Worm (Caenorhabditis elegans): ENCODE measurements around the gene cwf-19L2.

Gene cwf-19L2

DNA sequence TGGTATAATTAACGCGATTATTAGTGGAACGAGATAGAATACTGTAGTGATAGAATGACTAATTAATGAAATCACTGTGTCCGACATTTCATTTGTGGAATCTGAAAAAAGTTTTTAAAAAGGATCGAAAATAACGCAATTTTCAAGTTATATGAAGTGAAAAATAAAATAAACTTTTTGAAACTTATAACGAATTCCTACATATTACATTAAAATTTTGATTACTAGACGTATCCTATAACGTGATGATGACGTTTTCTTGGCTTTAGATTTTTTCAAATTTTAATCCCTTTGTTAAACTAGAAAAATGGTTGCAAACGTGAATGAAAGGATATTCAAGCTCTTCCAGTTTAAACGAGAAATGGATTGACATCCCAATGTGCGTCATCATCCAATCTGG lies 3.0 kb upstream of the cwf-19L2 start, which contains the start of gene algn-11:
algn-11 (minus strand) TSS at position 101 of the 400 bp plus-strand sequence.
- no peak for TF ChIP-seq unc-62 (GFP tag; optimal IDR thresholded peaks at IDR 0.05)

DNA sequence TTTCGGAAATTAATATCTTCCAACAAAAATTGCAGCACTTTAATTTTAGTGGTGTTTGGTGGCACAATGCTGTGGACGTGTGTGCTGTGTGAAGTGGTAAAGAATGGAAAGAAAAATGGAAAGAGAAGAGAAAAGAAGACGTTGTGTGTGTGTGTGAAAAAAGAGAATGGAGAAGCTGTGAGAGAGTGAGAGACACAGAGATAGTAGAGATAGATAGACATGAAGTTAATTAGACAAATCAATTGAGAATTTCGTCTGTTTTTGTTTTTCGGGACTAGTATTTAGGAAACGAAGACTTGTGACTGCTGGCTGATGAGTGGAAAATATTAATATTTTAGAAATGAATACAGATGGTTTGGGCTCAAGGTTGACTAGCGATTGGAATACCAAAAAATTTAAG lies 2.2 kb upstream of the cwf-19L2 start:
- TF ChIP-seq unc-62 (GFP tag; optimal IDR thresholded peaks at IDR 0.05), result no peak

DNA sequence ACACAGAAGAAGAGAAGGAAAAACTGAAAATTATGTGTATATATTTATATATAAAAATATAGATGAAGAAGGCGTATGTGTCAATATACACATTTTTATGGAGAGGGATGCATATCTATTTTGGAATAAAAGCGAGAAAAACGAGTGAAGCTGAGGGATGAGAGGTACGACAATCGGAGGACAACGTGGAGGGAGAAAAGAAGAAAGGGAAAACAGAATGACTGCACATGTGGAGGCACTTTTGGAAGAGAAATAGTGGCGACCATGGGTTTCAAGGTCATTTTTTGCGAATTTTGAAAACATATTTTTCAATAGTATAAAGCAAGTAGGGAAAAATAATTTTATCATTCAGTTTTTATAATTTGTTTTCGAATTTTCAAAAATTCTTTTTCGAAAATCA lies 865 bp upstream of the cwf-19L2 start:
- TF ChIP-seq unc-62 (GFP tag; optimal IDR thresholded peaks at IDR 0.05), result no peak

DNA sequence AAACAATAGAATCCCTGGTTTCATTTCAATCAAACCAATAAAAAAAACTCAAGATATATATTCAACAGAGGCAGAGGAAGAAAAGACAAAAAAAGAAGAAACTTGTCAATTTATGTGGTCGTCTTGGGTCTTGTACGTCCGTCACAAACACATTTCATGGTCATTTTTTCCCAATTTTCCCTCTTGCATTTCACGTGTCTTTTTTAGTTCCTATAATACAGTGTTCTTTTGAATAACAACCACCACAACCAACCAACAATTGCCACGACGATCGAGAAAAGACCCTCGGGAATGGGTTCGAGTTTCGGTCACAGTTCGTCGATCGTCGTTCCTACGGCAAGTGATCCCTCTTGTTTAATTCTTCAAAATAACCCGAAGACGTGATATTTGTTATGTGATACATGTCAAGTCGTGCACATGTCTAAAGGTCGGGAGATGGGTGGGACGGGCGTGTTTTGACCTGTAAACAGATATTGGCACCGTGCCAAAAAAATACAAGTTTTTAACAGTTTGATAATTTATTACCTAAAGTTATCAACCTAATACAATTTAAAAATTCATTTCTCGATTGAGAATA lies 2.7 kb downstream of the cwf-19L2 start:
- TF ChIP-seq unc-62 (GFP tag; optimal IDR thresholded peaks at IDR 0.05), result no peak

DNA sequence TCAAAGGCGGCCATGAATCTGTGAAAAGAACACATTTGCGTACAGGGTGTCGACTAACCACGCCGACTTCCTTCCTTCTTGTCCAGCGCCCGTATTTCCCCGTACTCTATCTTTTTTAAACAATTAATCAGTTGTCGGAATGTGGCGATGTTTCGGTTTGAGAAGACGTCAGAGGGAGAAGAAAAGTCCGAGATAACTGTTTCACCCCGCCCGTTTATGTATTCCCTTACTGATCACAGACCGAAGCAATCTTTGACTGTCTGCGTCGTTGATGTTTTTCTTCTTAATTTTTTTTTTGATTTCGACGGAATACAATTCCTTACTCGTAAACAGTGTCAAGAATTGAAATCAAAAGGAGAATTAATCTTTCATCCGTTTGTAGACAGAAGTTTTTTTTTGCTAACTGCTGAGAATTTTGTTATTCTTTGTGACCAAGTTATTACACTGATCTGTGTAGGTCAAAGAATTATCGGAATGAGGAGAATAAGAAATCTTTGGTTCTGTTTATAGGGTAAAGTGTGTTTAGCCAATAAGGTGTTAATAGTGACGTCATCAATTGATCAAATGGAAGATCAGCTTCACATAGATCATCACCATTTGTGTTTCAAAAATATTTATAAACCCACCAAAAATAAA lies 3.7 kb downstream of the cwf-19L2 start:
- no peak for TF ChIP-seq unc-62 (GFP tag; optimal IDR thresholded peaks at IDR 0.05)

DNA sequence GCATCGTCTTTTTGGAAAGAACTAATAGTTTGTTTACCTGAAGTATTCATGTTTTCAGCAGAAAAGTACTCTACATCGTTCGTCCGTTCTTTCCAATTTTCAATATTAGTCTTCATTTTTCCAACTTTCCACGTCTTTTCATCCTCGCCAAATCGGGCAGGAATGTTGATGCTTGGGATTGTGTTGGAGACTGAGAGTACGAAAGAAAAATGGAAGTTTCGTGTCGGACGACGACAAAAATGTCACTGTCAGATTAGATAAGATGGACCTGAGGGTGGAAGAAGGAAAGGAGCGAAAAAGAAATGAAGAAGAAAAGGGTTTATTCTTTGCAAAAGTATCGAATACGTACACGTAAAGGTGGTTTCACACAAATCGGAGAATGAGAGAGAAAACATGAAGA lies 4.6 kb downstream of the cwf-19L2 start:
- no peak for TF ChIP-seq unc-62 (GFP tag; optimal IDR thresholded peaks at IDR 0.05)

DNA sequence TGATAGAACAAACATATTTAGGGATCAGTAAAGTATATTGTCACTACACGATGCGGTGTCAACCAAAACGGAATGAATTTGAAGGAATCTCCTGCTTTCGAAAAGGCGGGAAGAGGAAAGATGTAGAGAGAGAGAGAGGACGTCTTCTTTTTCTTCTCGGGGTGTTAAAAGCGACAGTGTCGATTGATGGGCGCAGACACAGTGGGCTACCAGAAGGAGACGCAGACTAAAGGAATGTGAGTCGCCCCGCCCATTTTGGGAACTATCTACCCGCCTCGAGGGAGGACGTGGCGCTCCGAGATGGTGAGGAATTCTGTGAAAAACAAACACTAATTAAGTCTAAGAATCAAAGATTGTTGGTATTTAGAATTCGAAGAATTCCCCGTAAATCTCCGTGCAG lies 6.0 kb downstream of the cwf-19L2 start, which contains the start of the genes B0361.14 and B0361.9:
B0361.14 (minus strand) TSS at position 66 of the 400 bp plus-strand sequence.
B0361.9 (minus strand) TSS at position 166 of the 400 bp plus-strand sequence.
- no peak for TF ChIP-seq unc-62 (GFP tag; optimal IDR thresholded peaks at IDR 0.05)

DNA sequence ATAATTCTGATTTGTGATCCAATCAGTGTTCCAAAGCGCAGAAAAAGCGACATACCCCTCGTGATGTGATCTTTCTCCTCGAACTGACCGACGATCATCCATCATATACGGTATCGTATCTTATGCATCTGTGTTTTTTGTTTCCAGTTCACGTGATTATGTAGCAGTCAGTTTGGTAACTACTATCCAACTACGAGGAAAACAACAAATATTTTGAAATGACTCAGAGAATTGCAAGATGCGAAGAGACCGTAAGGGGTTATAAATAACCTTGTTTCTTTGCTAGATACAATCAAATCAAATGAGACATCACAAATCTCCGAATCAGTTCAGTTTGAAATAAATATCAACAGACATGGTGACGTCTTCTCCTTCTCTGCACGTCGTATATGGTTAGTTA lies 6.7 kb downstream of the cwf-19L2 start:
- TF ChIP-seq unc-62 (GFP tag; optimal IDR thresholded peaks at IDR 0.05), result no peak

DNA sequence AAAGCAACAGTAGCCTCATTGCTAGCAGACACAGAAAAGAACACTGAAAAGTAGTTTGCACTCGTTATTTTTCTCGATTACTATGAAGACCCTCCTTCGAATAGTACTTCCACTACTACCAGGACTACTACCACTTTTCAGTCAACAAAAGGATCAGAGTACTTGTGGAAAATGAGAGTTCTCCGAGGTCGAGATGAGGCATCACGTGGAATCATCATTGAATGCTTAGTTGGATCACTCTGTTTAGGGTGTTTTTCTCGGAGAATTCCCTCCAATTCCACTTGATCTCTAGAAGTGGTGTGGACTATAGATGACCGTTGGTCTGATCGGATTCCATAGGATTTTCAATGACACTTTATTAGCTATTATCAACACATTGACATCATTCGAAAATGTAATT lies 7.3 kb downstream of the cwf-19L2 start:
- no peak for TF ChIP-seq unc-62 (GFP tag; optimal IDR thresholded peaks at IDR 0.05)

DNA sequence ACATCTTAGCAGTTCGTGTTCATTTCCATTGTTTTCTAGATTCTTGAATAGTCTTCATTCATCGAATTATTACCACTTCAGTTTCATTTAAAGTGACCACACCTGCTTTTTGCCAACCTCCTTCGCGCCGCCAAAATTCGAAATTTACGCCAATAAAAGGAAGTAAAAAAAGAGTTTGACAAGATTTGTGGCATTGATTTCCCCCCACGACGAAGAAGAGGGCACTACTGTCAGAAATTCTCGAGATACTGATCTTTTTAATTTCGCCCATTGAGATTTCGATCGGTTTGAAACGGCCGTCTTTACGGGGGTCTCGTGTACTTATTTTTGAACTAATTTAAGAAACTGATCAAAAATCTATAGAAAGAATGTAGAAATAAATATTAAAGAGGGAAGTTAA lies 8.2 kb downstream of the cwf-19L2 start:
- no peak for TF ChIP-seq unc-62 (GFP tag; optimal IDR thresholded peaks at IDR 0.05)

DNA sequence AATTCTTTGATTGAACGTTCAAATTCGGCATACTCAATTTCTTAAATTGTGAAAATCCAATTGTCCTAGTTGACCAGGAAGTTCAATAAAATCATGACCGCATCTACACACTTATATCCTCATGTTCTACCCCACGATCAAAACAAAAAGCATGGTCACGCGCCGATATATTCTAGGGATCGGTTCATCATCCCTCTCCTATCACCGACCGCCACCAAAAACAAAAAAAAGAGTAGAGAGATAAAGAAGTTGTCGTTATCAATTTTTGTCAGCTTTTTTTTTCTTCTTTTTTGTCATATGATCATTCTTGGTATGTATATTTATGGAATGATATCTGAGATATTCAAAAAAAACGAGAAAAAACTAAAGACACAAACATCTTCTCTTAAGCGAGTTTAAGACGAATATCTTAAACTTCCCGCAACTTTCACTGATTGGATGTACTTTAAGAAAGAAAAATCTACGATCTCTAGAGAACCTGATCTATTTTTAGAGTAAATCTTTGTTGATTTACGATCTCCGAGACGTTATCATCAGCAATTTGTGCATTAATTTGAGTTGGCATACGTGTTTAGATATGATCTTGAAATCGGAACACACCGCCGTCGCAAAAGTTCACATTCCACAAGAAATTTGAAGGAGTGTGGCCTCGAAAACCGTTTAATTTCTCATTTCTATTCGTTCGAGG lies 11.7 kb downstream of the cwf-19L2 start:
- no peak for TF ChIP-seq unc-62 (GFP tag; optimal IDR thresholded peaks at IDR 0.05)

DNA sequence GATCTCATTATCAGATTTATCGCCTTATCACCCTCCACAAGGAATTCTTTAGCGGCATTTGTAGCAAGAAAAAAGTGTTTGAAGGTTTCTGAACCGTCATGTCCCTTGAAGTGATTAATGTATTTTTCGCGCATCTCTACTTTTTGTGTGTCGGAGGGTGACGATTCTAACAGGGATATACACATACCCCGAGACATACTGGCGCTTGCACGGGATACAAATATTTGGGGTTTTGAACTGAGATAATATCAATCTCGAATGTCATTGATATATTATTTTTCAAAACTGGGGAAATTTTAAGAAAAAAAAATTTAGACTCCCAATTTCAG lies 12.2 kb downstream of the cwf-19L2 start:
- no peak for TF ChIP-seq unc-62 (GFP tag; optimal IDR thresholded peaks at IDR 0.05)

DNA sequence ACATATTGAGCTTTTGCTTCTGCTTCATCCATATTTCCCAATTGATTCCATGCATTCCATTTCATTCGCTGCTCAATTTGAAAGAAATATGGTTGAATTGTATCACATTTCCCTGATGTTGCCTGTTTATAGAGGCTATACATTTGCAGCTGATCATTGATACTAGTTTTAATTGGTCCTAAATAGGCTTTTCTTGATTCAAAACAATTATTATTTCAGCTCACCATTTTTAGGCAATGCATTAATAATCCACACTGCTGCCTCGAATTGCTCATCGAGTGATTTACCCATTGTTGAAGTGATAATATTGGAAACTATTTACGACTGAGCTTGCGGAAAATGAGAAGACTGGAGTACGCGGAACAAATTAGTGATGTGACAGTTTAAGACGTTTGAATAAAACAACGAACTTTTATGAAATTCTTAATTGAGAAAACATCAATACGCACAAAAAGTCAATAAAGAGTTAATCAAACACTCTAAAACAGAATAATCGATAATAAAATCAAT lies 15.2 kb downstream of the cwf-19L2 start, which contains the start of gene acbp-4:
acbp-4 (minus strand) TSS at position 510 of the 510 bp plus-strand sequence.
- no peak for TF ChIP-seq unc-62 (GFP tag; optimal IDR thresholded peaks at IDR 0.05)

DNA sequence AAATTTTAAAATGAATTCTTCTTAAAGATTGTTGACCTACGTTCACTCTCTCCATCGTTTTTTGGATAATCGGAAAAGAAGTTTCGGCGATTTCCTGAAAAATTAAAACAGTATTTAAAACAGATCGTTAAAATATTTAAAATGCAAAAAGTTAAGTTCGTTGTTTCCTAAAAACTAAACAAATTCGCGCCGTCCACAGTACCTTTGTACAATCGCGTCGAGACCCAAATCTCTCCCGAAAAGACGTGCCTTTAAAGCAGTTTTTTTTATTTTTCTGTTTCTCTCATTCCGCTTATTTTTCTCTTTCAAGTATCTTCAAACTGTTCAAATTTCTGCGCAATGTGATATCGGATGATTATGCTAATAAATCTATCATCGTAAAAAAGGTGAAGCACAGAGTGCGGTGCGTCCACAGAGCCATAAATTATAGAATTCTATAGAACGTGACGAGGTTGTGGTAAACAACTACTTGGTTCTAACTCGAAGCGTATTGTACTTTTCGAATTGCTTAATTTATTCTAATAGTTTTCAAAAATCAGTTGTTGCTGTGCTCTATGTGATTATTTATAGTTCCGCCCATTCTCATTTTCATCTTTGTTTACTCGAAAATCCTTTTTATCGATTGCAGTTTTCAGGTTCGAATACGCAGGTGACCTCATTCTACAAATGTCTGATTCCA lies 17.4 kb downstream of the cwf-19L2 start, which contains the start of the genes F56C9.6 and F56C9.3:
F56C9.6 (minus strand) TSS at position 112 of the 679 bp plus-strand sequence.
F56C9.3 (plus strand) TSS at position 629 of the 679 bp plus-strand sequence.
- no peak for TF ChIP-seq unc-62 (GFP tag; optimal IDR thresholded peaks at IDR 0.05)

DNA sequence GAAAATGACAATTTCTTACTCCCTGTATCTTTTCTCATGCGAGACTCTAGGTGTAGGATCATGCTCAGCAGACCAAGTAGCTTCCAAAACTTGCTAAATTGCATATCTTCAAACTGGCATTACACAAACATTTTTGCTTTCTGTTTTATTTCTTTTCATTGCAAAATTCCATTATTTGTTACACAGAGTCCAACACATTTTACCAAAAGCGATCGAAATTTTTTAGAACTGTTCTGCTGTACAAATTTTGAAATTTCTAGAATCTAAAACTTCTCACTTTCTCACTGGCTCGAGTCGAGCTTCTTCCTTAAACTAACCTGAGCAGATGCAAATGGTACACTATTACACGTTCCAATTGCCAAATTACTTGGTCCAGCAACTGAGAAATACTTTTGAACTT lies 21.0 kb downstream of the cwf-19L2 start:
- no peak for TF ChIP-seq unc-62 (GFP tag; optimal IDR thresholded peaks at IDR 0.05)

DNA sequence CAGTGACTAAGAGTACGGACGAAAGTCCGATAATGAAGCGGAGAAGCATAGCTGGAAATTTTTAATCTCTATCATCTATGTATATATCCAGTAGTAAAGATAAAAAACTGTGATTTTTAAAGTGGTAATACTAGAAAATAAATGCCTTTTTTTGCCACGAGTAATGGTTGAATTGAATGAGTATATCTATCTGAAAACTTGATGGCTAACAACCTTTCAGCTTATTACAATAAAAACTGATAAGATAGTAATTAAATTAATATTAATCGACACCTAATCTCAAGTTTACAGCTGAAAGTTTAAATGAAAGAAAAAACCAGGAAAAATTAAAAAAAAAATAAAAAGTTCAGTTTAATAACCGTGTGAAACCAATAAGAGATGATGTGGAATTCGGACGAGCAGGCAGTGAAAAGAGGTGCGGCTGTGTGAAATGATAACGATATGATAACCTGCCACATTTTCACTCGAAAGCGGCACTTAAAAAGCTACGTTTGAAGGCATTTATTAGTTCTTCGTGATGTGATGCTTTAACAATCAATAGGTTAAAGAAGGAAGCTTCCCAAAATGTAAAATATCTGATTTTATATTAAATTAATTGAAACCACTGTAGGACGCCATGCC lies 21.6 kb downstream of the cwf-19L2 start, which contains the start of gene nspg-6:
nspg-6 (minus strand) TSS at position 51 of the 621 bp plus-strand sequence.
- no peak for TF ChIP-seq unc-62 (GFP tag; optimal IDR thresholded peaks at IDR 0.05)

Measured in whole organism, dauer.